Fruit fly (Drosophila melanogaster) whole organism, embryonic: ENCODE measurements around the gene CG11309.

Source experiments
- Awh ChIP-seq: fragments of 200-800 bp; sonication (Bioruptor generic); IDR thresholded peaks from 2 replicates; pipeline ENCODE4, ENCODE4 v1.3.6; 2022; ENCODE audit warnings: missing biosample characterization, missing genetic modification characterization
- BtbVII ChIP-seq: fragments of 200-800 bp; sonication (Bioruptor generic); optimal IDR thresholded peaks from 3 replicates; lab custom pipeline; 2017; ENCODE audit warnings: missing biosample characterization, mild to moderate bottlenecking, missing genetic modification characterization
- CG10321 ChIP-seq: fragments of 200-800 bp; sonication (Bioruptor generic); IDR thresholded peaks from 2 replicates; pipeline ENCODE4 v1.3.6; 2022; ENCODE audit warnings: missing biosample characterization, missing genetic modification characterization
- CG10654 ChIP-seq: fragments of 200-800 bp; sonication (Bioruptor generic); optimal IDR thresholded peaks from 2 replicates; lab custom pipeline; 2016; ENCODE audit warnings: missing biosample characterization, missing genetic modification characterization
- CG11085 ChIP-seq: fragments of 200-800 bp; sonication (Bioruptor generic); IDR thresholded peaks from 2 replicates; pipeline ENCODE4 v1.3.6; 2022; ENCODE audit warnings: missing biosample characterization, missing genetic modification characterization
- CG12299 ChIP-seq: fragments of 200-800 bp; sonication (Bioruptor generic); optimal IDR thresholded peaks from 2 replicates; lab custom pipeline; 2018; ENCODE audit warnings: missing biosample characterization, mild to moderate bottlenecking, missing genetic modification characterization
- CG14965 ChIP-seq: fragments of 200-800 bp; sonication (Bioruptor generic); optimal IDR thresholded peaks from 2 replicates; lab custom pipeline; 2016; ENCODE audit warnings: missing biosample characterization, missing genetic modification characterization, borderline replicate concordance
- CG15269 ChIP-seq: fragments of 200-800 bp; sonication (Bioruptor generic); optimal IDR thresholded peaks from 2 replicates; lab custom pipeline; 2018; ENCODE audit warnings: missing biosample characterization, mild to moderate bottlenecking, missing genetic modification characterization, moderate library complexity
- CG16779 ChIP-seq: fragments of 200-800 bp; sonication (Bioruptor generic); IDR thresholded peaks from 2 replicates; pipeline ENCODE4 v1.3.6; 2022; ENCODE audit warnings: missing biosample characterization, missing genetic modification characterization
- CG17568 ChIP-seq: fragments of 200-800 bp; sonication (Bioruptor generic); optimal IDR thresholded peaks from 2 replicates; lab custom pipeline; 2018; ENCODE audit warnings: missing biosample characterization, mild to moderate bottlenecking, missing genetic modification characterization, moderate library complexity
- CG2120 ChIP-seq: fragments of 200-800 bp; sonication (Bioruptor generic); optimal IDR thresholded peaks from 3 replicates; lab custom pipeline; 2016; ENCODE audit warnings: missing biosample characterization, missing genetic modification characterization
- CG3065 ChIP-seq: fragments of 200-800 bp; sonication (Bioruptor generic); optimal IDR thresholded peaks from 2 replicates; lab custom pipeline; 2016; ENCODE audit warnings: missing biosample characterization, missing genetic modification characterization
- CG31365 ChIP-seq: fragments of 200-800 bp; sonication (Bioruptor generic); optimal IDR thresholded peaks from 2 replicates; lab custom pipeline; 2018; ENCODE audit warnings: missing biosample characterization, mild to moderate bottlenecking, missing genetic modification characterization
- CG31388 ChIP-seq: fragments of 200-800 bp; sonication (Bioruptor generic); optimal IDR thresholded peaks from 2 replicates; lab custom pipeline; 2016; ENCODE audit warnings: missing biosample characterization, missing genetic modification characterization
- CG34422 ChIP-seq: fragments of 200-800 bp; sonication (Bioruptor generic); IDR thresholded peaks from 3 replicates; pipeline ENCODE4 v1.3.6; 2022; ENCODE audit warnings: missing biosample characterization, missing genetic modification characterization
- CG4404 ChIP-seq: fragments of 200-800 bp; sonication (Bioruptor generic); IDR thresholded peaks from 2 replicates; pipeline ENCODE4 v1.3.6; 2022; ENCODE audit warnings: missing biosample characterization, missing genetic modification characterization
- CG4424 ChIP-seq: fragments of 200-800 bp; sonication (Bioruptor generic); optimal IDR thresholded peaks from 3 replicates; lab custom pipeline; 2016; ENCODE audit warnings: missing biosample characterization, missing genetic modification characterization
- CG8478 ChIP-seq: fragments of >200 bp; optimal IDR thresholded peaks from 2 replicates; lab custom pipeline; 2018
- CG8924 ChIP-seq: fragments of 200-800 bp; optimal IDR thresholded peaks from 3 replicates; lab custom pipeline; 2019; ENCODE audit warnings: missing biosample characterization, mild to moderate bottlenecking, missing genetic modification characterization, moderate library complexity
- CG9609 ChIP-seq: fragments of 200-800 bp; sonication (Bioruptor generic); optimal IDR thresholded peaks from 3 replicates; lab custom pipeline; 2016; ENCODE audit warnings: missing biosample characterization, missing genetic modification characterization
- CTCF ChIP-seq: fragments of 200-800 bp; sonication (Bioruptor generic); optimal IDR thresholded peaks from 2 replicates; lab custom pipeline; 2017; ENCODE audit warnings: missing biosample characterization, mild to moderate bottlenecking, missing genetic modification characterization, moderate library complexity
- Camta ChIP-seq: fragments of 200-800 bp; sonication (Bioruptor generic); optimal IDR thresholded peaks from 2 replicates; lab custom pipeline; 2016; ENCODE audit warnings: missing biosample characterization, missing genetic modification characterization
- D ChIP-seq, 2 experiments: fragments of 200-800 bp in 1 of 2; fragments of >200 bp in 1 of 2; sonication (Bioruptor generic) in 1 of 2; optimal IDR thresholded peaks; 2 replicates in 1 of 2; 3 replicates in 1 of 2; lab custom pipeline; 2017; ENCODE audit warnings: mild to moderate bottlenecking in 1 of 2, missing biosample characterization in 1 of 2, missing genetic modification characterization in 1 of 2, missing genetic modification reagents in 1 of 2
- Dp ChIP-seq: fragments of 200-800 bp; sonication (Bioruptor generic); optimal IDR thresholded peaks from 2 replicates; lab custom pipeline; 2018; ENCODE audit warnings: missing biosample characterization, mild to moderate bottlenecking, missing genetic modification characterization, moderate library complexity
- Dref ChIP-seq: fragments of 200-800 bp; sonication (Bioruptor generic); IDR thresholded peaks from 2 replicates; pipeline ENCODE4 v1.3.6; 2022; ENCODE audit warnings: missing biosample characterization, missing genetic modification characterization
- Fer1 ChIP-seq: fragments of 200-800 bp; sonication (Bioruptor generic); optimal IDR thresholded peaks from 2 replicates; lab custom pipeline; 2017; ENCODE audit warnings: missing biosample characterization, mild to moderate bottlenecking, missing genetic modification characterization
- Hey ChIP-seq: fragments of 200-800 bp; sonication (Bioruptor generic); optimal IDR thresholded peaks from 3 replicates; lab custom pipeline; 2018; ENCODE audit warnings: missing biosample characterization, mild to moderate bottlenecking, missing genetic modification characterization
- HmgZ ChIP-seq: fragments of 200-800 bp; sonication (Bioruptor generic); optimal IDR thresholded peaks from 2 replicates; lab custom pipeline; 2018; ENCODE audit warnings: missing biosample characterization, mild to moderate bottlenecking, missing genetic modification characterization
- Oaz ChIP-seq: fragments of 200-800 bp; sonication (Bioruptor generic); IDR thresholded peaks from 2 replicates; pipeline ENCODE4 v1.3.6; 2022; ENCODE audit warnings: missing biosample characterization, missing genetic modification characterization
- Oli ChIP-seq: fragments of 200-800 bp; sonication (Bioruptor generic); optimal IDR thresholded peaks from 2 replicates; lab custom pipeline; 2018; ENCODE audit warnings: missing biosample characterization, mild to moderate bottlenecking, missing genetic modification characterization, moderate library complexity
- Rfx ChIP-seq: fragments of 200-800 bp; sonication (Bioruptor generic); IDR thresholded peaks from 2 replicates; pipeline ENCODE4 v1.3.6; 2022; ENCODE audit warnings: missing biosample characterization, missing genetic modification characterization
- Sin3A ChIP-seq: fragments of >200 bp; optimal IDR thresholded peaks from 2 replicates; lab custom pipeline; 2018
- Taf1 ChIP-seq: fragments of 200-800 bp; sonication (Bioruptor generic); IDR thresholded peaks from 2 replicates; pipeline ENCODE4 v1.3.6; 2022; ENCODE audit warnings: missing biosample characterization, missing genetic modification characterization
- bbx ChIP-seq: fragments of 200-800 bp; sonication (Bioruptor generic); IDR thresholded peaks from 2 replicates; pipeline ENCODE4 v1.3.6; 2022; ENCODE audit warnings: missing biosample characterization, missing genetic modification characterization; ENCODE audit not compliant: partially characterized antibody
- bigmax ChIP-seq: fragments of 200-800 bp; sonication (Bioruptor generic); optimal IDR thresholded peaks from 2 replicates; lab custom pipeline; 2018; ENCODE audit warnings: missing biosample characterization, mild to moderate bottlenecking, missing genetic modification characterization
- dysf ChIP-seq: fragments of 200-800 bp; sonication (Bioruptor generic); IDR thresholded peaks from 3 replicates; pipeline ENCODE4 v1.3.6; 2022; ENCODE audit warnings: missing biosample characterization, missing genetic modification characterization
- emc ChIP-seq: fragments of 200-800 bp; sonication (Bioruptor generic); optimal IDR thresholded peaks from 2 replicates; lab custom pipeline; 2016; ENCODE audit warnings: missing biosample characterization, missing genetic modification characterization
- grn ChIP-seq: fragments of 200-800 bp; sonication (Bioruptor generic); optimal IDR thresholded peaks from 3 replicates; lab custom pipeline; 2017; ENCODE audit warnings: missing biosample characterization, missing genetic modification characterization
- hb ChIP-seq: fragments of 200-800 bp; sonication (Bioruptor generic); IDR thresholded peaks from 3 replicates; pipeline ENCODE4 v1.3.6; 2022; ENCODE audit warnings: missing biosample characterization, missing genetic modification characterization; ENCODE audit not compliant: partially characterized antibody
- lab ChIP-seq: fragments of 200-800 bp; sonication (Bioruptor generic); optimal IDR thresholded peaks from 3 replicates; lab custom pipeline; 2017; ENCODE audit warnings: missing biosample characterization, missing genetic modification characterization, mild to moderate bottlenecking, moderate library complexity, missing genetic modification reagents
- lmd ChIP-seq: fragments of 200-800 bp; sonication (Bioruptor generic); IDR thresholded peaks from 2 replicates; pipeline ENCODE4 v1.3.6; 2022; ENCODE audit warnings: missing biosample characterization, missing genetic modification characterization
- lola ChIP-seq, 3 experiments: fragments of >200 bp in 2 of 3; fragments of 200-800 bp in 1 of 3; sonication (Bioruptor generic) in 1 of 3; optimal IDR thresholded peaks; 2 replicates each; lab custom pipeline; 2017 to 2019; ENCODE audit warnings: missing biosample characterization in 3 of 3, missing genetic modification characterization in 3 of 3, mild to moderate bottlenecking in 1 of 3, moderate library complexity in 1 of 3
- prd ChIP-seq, 3 experiments: fragments of >200 bp in 2 of 3; fragments of 200-800 bp in 1 of 3; sonication (Bioruptor generic) in 1 of 3; optimal IDR thresholded peaks in 2 of 3; IDR thresholded peaks in 1 of 3; 2 replicates in 2 of 3; 3 replicates in 1 of 3; pipeline versions ENCODE4 v1.3.6 to Lab custom; 2017 to 2022; ENCODE audit warnings: missing biosample characterization in 1 of 3, missing genetic modification characterization in 1 of 3
- ranshi ChIP-seq: fragments of 200-800 bp; sonication (Bioruptor generic); IDR thresholded peaks from 2 replicates; pipeline ENCODE4 v1.3.6; 2022; ENCODE audit warnings: missing biosample characterization, missing genetic modification characterization
- row ChIP-seq: fragments of 200-800 bp; sonication (Bioruptor generic); IDR thresholded peaks from 3 replicates; pipeline ENCODE4 v1.3.6; 2022; ENCODE audit warnings: missing biosample characterization, missing genetic modification characterization
- tgo ChIP-seq: fragments of 200-800 bp; sonication (Bioruptor generic); IDR thresholded peaks from 3 replicates; pipeline ENCODE4 v1.3.6; 2022; ENCODE audit warnings: missing biosample characterization, missing genetic modification characterization
- tna ChIP-seq: fragments of 200-800 bp; sonication (Bioruptor generic); IDR thresholded peaks from 2 replicates; pipeline ENCODE4 v1.3.6; 2022; ENCODE audit warnings: missing biosample characterization, missing genetic modification characterization; ENCODE audit not compliant: partially characterized antibody
- trh ChIP-seq: fragments of 200-800 bp; sonication (Bioruptor generic); optimal IDR thresholded peaks from 2 replicates; lab custom pipeline; 2016; ENCODE audit warnings: missing biosample characterization, missing genetic modification characterization

Gene CG11309

dm6 chr3L:21348983-21349432 lies 44.5 kb upstream of the CG11309 start, which contains the start of gene ebd2 (continued):
- 0 out of 2 replicates have a peak, but pooled peaks have one; percentile 10 for TF ChIP-seq CG11085
- peak; percentile 76 for TF ChIP-seq lab (GFP tag; lab: Kevin White, UChicago)
- TF ChIP-seq CG4424 (GFP tag; lab: Kevin White, UChicago) = peak; percentile 1
- peak; percentile 59 for TF ChIP-seq BtbVII (GFP tag; lab: Kevin White, UChicago)
- peak; percentile 44 for TF ChIP-seq CG17568
- no peak for TF ChIP-seq D (optimal IDR thresholded peaks at IDR 0.05; lab: Kevin White, UChicago)
- no peak for TF ChIP-seq D (GFP tag; optimal IDR thresholded peaks at IDR 0.05; lab: Kevin White, UChicago)
- peak; percentile 35; the same call in 1 of the 2 replicates for TF ChIP-seq Rfx (GFP tag; lab: Robert Waterston, UW)
- TF ChIP-seq Sin3A = no peak
- peak; percentile 3 for TF ChIP-seq CG15269 (tag; lab: Kevin White, UChicago)
- TF ChIP-seq, all 482 proteins: peak for 90

- TF ChIP-seq lmd (GFP tag; lab: Robert Waterston, UW) (0 out of 2 replicates have a peak, but pooled peaks have one; percentile 17), CG4404 (GFP tag; lab: Robert Waterston, UW) (no peak), tgo (GFP tag; lab: Robert Waterston, UW) (0 out of 3 replicates have a peak, but pooled peaks have one; percentile 17), CG2120 (GFP tag; lab: Kevin White, UChicago) (peak; percentile 62), Dref (GFP tag; lab: Robert Waterston, UW) (no peak), Fer1 (GFP tag; lab: Kevin White, UChicago) (no peak), CG9609 (GFP tag; lab: Kevin White, UChicago) (peak; percentile 11), dysf (GFP tag; lab: Robert Waterston, UW) (peak; percentile 37; the same call in 1 of the 3 replicates), Dp (GFP tag; lab: Kevin White, UChicago) (no peak), prd (optimal IDR thresholded peaks at IDR 0.05; lab: Kevin White, UChicago) (no peak), prd (GFP tag; IDR thresholded peaks at IDR 0.05; lab: Robert Waterston, UW) (peak; percentile 44; the same call in 1 of the 3 replicates), CG16779 (GFP tag; lab: Robert Waterston, UW) (no peak), bbx (GFP tag; lab: Robert Waterston, UW) (no peak), grn (no peak), Oli (tag; lab: Kevin White, UChicago) (peak; percentile 63), CTCF (GFP tag; lab: Kevin White, UChicago) (no peak), hb (GFP tag; lab: Robert Waterston, UW) (no peak), CG3065 (GFP tag; lab: Kevin White, UChicago) (no peak), Awh (GFP tag; lab: Robert Waterston, UW) (0 out of 2 replicates have a peak, but pooled peaks have one; percentile 16), CG31365 (tag; lab: Kevin White, UChicago) (no peak), Taf1 (GFP tag; lab: Robert Waterston, UW) (no peak), CG8924 (tag; lab: Kevin White, UChicago) (peak; percentile 23), Camta (GFP tag; lab: Kevin White, UChicago) (peak; percentile 45), Oaz (no peak), CG34422 (GFP tag; lab: Robert Waterston, UW) (0 out of 3 replicates have a peak, but pooled peaks have one; percentile 30), ranshi (GFP tag; lab: Robert Waterston, UW) (no peak), emc (peak; percentile 7), CG12299 (tag; lab: Kevin White, UChicago) (no peak), CG31388 (GFP tag; lab: Kevin White, UChicago) (peak; percentile 39), bigmax (GFP tag; lab: Kevin White, UChicago) (no peak), CG10654 (GFP tag; lab: Kevin White, UChicago) (peak; percentile 50), CG8478 (lab: Kevin White, UChicago) (no peak), Hey (tag; lab: Kevin White, UChicago) (no peak), CG10321 (no peak), row (peak; percentile 28; the same call in 1 of the 3 replicates), trh (GFP tag; lab: Kevin White, UChicago) (peak; percentile 33), CG14965 (GFP tag; lab: Kevin White, UChicago) (no peak), HmgZ (no peak), tna (GFP tag; lab: Robert Waterston, UW) (no peak), lola (GFP tag; optimal IDR thresholded peaks at IDR 0.05; lab: Kevin White, UChicago) (peak in 1 of 3 experiments; percentile 57)
Measured at dm6 chr3L:21347197-21347831, 42.9 kb upstream of the CG11309 start.
